Fruit fly (Drosophila melanogaster) S2 (cell line): ENCODE measurements around the gene CG10996.

Source experiments
- CG8478 ChIP-seq: fragments of >200 bp; optimal IDR thresholded peaks from 2 replicates; lab custom pipeline; 2018
- CTCF ChIP-seq, 2 experiments: fragments of >200 bp; optimal IDR thresholded peaks; 2 replicates each; lab custom pipeline; 2018

- TF ChIP-seq CTCF (optimal IDR thresholded peaks at IDR 0.05; lab: Kevin White, UChicago), result no peak
- TF ChIP-seq CG8478 (lab: Kevin White, UChicago), result no peak
Observed at dm6 chrX:13753775-13754174, 43.7 kb downstream of the CG10996 start.
